Fruit fly (Drosophila melanogaster): Measurements from ENCODE around the gene trbl.

Gene trbl

dm6 chr3L:20403493-20404379, 2.3 kb upstream of the trbl start:
- TF ChIP-seq usp (GFP tag; optimal IDR thresholded peaks at IDR 0.05) = no peak
- no peak for TF ChIP-seq CG8478 (optimal IDR thresholded peaks at IDR 0.05)
- TF ChIP-seq Dll (optimal IDR thresholded peaks at IDR 0.05) = no peak
- TF ChIP-seq psq (optimal IDR thresholded peaks at IDR 0.05) = no peak
- TF ChIP-seq pan (optimal IDR thresholded peaks at IDR 0.05) = no peak
- TF ChIP-seq EcR (GFP tag; optimal IDR thresholded peaks at IDR 0.05) = no peak

DNA sequence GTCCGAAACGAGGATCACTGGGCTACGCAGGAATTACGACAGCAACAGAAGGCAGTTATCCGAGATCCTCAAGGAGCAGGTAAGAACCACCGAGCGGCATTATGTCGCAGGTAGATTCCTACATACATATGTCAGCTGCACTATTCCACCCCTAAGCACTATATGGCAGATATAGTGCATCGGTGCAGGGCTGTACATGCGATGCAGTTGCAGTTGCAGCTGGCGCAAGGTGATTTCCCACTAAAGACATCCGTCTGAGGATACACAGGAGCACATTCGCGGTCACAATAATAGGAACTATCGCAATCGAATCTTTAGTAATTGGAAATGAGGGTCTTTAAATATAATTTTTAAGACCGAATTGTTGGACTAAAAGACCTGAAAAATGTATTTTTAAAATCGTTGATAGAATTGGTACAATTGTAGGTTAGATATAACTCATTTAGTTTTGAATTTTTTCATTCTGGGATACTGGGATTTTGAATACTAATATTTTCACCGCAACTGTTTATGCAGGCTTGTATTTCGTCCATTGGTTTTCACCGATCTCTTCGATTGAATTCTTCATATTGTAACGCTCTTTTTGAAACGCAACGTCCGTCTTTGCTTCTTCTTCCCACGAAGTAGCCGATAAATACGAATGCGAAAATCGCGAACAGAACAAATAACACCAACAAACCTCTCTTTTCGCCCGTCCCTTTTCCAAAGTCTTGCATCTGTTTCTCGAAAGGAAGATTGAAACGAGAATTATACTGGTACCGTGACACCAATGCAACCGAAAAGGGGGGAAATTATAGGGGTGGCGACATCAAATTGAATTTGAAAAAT, 1.5 kb upstream of the trbl start:
- no peak for TF ChIP-seq CG8478 (optimal IDR thresholded peaks at IDR 0.05)
- no peak for TF ChIP-seq pan (optimal IDR thresholded peaks at IDR 0.05)
- TF ChIP-seq usp (GFP tag; optimal IDR thresholded peaks at IDR 0.05) = no peak
- no peak for TF ChIP-seq Dll (optimal IDR thresholded peaks at IDR 0.05)
- TF ChIP-seq EcR (GFP tag; optimal IDR thresholded peaks at IDR 0.05) = no peak
- TF ChIP-seq psq (optimal IDR thresholded peaks at IDR 0.05) = no peak

DNA sequence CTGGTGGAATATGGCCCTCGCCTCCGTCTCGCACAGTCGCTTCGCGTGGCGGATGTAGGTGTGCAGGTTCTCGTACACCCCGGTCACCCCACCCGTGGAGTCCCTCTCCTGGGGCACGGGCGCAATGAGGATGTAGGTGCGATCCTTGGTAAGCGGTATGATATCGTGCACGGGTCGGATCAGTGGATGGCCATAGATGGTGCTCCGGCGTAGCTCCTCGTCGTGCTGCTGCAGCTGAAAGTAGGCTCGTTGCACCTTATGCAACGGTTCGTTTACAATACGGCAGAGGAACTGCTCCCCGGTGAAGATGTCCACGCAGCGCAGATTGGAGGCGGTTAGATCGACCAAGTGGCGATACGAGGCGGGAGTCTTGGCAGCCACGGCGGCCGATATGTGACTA, 894 bp downstream of the trbl start:
- TF ChIP-seq psq (optimal IDR thresholded peaks at IDR 0.05) (no peak), usp (GFP tag; optimal IDR thresholded peaks at IDR 0.05) (no peak), Dll (optimal IDR thresholded peaks at IDR 0.05) (no peak), pan (optimal IDR thresholded peaks at IDR 0.05) (no peak), EcR (GFP tag; optimal IDR thresholded peaks at IDR 0.05) (no peak)

DNA sequence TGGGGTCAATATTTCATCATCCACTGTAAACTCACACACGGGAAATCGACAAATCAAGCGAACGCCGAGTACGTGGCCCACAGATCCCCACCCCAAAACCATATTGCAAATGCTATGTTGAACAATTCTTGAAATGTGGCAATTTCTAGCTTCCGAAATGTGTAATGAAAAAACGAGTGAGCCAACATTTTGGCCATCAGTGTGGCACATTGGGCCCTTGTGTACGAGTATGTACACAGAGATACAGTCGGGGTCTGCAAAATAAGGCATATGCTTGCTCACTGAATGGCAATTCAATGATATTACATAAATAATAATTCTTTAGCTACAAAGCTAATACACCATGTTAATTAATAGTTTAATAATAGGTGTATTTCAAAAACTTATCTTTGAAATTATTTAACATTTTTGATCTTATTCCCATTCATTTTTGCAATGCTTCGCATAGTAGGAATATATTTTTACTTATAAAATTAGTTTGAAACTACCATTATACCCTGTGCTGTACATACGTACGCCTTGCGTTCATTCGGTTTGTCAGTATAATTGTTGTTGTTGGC, 1.8 kb downstream of the trbl start:
- TF ChIP-seq psq (optimal IDR thresholded peaks at IDR 0.05) (no peak), CG8478 (optimal IDR thresholded peaks at IDR 0.05) (no peak), Dll (optimal IDR thresholded peaks at IDR 0.05) (no peak), usp (GFP tag; optimal IDR thresholded peaks at IDR 0.05) (no peak), EcR (GFP tag; optimal IDR thresholded peaks at IDR 0.05) (no peak), pan (optimal IDR thresholded peaks at IDR 0.05) (no peak)

DNA sequence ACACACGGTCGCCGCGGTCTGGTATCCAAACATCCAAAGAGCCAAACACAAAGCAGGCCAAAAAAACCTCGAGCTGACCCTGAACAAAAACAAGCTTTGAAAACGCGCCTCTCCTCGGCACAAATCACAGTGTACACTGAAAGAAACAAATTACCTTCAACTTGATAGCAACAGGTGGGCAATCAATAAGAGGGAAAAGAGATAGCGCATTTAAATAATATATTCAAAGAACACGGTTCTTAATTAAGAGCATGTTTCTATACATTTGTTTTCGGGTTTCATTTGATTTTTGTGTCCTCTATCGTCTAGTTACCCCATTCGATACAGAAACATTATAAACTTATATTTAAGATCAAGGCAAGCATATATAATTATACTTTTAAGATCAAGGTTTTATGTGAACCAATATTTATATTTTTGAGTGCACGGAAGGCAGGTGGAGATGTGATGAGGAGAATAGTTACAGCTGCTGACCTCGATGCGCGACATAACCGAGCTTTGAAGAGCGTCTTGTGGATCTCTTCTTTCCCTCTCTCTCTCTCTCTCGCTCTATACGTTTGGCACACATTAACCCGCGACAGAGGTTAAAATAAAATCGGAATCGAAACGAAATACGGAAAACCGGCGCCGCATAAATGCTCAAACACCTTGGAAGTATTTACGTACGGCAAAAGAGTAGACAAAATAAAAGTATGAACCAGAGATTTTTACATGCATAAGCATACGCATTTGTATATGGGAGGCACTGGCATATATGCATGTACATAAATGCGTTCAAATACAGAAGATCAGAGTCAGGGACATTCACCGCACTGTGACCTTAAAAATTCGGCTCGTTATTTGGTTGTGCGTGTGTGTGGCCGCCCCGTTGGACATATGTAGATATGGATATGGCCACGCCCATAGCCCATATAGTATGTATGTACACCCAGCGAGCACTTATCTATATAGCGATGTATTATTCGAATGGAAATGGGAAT, 2.9 kb downstream of the trbl start:
- TF ChIP-seq usp (GFP tag; optimal IDR thresholded peaks at IDR 0.05) (no peak), EcR (GFP tag; optimal IDR thresholded peaks at IDR 0.05) (no peak), CG8478 (optimal IDR thresholded peaks at IDR 0.05) (no peak), pan (optimal IDR thresholded peaks at IDR 0.05) (no peak), Dll (optimal IDR thresholded peaks at IDR 0.05) (no peak), psq (optimal IDR thresholded peaks at IDR 0.05) (no peak)

dm6 chr3L:20397770-20398169, 3.6 kb downstream of the trbl start:
- TF ChIP-seq EcR (GFP tag; optimal IDR thresholded peaks at IDR 0.05) (no peak), Dll (optimal IDR thresholded peaks at IDR 0.05) (no peak), usp (GFP tag; optimal IDR thresholded peaks at IDR 0.05) (no peak), pan (optimal IDR thresholded peaks at IDR 0.05) (no peak), psq (optimal IDR thresholded peaks at IDR 0.05) (no peak), CG8478 (optimal IDR thresholded peaks at IDR 0.05) (no peak)

DNA sequence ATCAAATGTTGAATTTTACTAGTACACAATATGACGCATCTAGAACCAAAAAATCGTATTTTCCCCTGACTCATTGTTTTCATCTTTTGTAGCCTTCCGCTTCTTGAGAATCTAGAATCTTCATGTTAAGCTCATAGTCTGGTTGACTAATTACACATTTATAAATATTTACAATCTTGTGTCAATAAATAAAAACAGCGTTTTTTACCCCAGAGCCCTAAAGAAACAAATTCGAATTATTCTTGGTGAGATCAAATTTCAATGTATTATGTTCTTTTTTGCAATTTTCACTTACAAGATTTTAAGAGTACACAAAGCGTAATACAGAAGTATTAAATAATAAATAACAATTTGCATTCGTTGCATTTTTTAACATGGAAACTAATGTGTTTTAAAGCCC, 5.4 kb downstream of the trbl start:
- TF ChIP-seq psq (optimal IDR thresholded peaks at IDR 0.05) (no peak), EcR (GFP tag; optimal IDR thresholded peaks at IDR 0.05) (no peak), pan (optimal IDR thresholded peaks at IDR 0.05) (no peak), CG8478 (optimal IDR thresholded peaks at IDR 0.05) (no peak), usp (GFP tag; optimal IDR thresholded peaks at IDR 0.05) (no peak), Dll (optimal IDR thresholded peaks at IDR 0.05) (no peak)

dm6 chr3L:20395257-20395909, 6.0 kb downstream of the trbl start:
- TF ChIP-seq CG8478 (optimal IDR thresholded peaks at IDR 0.05) = no peak
- TF ChIP-seq usp (GFP tag; optimal IDR thresholded peaks at IDR 0.05) = no peak
- TF ChIP-seq pan (optimal IDR thresholded peaks at IDR 0.05) = peak; percentile 67

DNA sequence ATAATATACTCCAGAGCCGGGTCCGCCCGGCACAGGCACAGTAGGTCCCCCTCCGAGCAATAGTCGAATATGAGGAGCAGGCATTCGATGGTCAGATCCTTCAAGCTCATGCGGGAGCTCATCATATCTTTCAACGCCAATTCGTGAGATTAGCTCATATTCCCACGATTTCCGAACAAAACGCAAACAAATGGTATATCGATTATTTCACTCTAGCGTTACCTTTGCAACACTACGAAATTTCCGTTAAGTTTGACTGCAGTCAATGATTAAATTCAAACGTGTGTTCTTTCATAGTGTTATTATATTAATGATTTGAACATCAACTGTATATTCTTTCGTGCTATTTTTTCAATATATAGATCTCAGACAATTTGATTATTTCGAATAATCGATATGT, 8.1 kb downstream of the trbl start, which contains the start of gene CG33969:
Gene CG33969 (minus strand): TSS at position 197 of the 400 bp plus-strand sequence.
- TF ChIP-seq EcR (GFP tag; optimal IDR thresholded peaks at IDR 0.05) = no peak
- no peak for TF ChIP-seq pan (optimal IDR thresholded peaks at IDR 0.05)
- TF ChIP-seq psq (optimal IDR thresholded peaks at IDR 0.05) = no peak
- no peak for TF ChIP-seq Dll (optimal IDR thresholded peaks at IDR 0.05)
- no peak for TF ChIP-seq CG8478 (optimal IDR thresholded peaks at IDR 0.05)
- no peak for TF ChIP-seq usp (GFP tag; optimal IDR thresholded peaks at IDR 0.05)

- TF ChIP-seq usp (GFP tag; optimal IDR thresholded peaks at IDR 0.05) (no peak), psq (optimal IDR thresholded peaks at IDR 0.05) (no peak), pan (optimal IDR thresholded peaks at IDR 0.05) (no peak), EcR (GFP tag; optimal IDR thresholded peaks at IDR 0.05) (no peak), Dll (optimal IDR thresholded peaks at IDR 0.05) (no peak), CG8478 (optimal IDR thresholded peaks at IDR 0.05) (no peak)
Observed at dm6 chr3L:20388983-20389382, 12.4 kb downstream of the trbl start.
